Fruit fly (Drosophila melanogaster): ENCODE data around the gene CG18787.

CG18787 gene

dm6 chr2L:12010100-12010876, 11.1 kb upstream of the CG18787 start:
- TF ChIP-seq h (optimal IDR thresholded peaks at IDR 0.05) (no peak), Myc (optimal IDR thresholded peaks at IDR 0.05) (no peak), psq (optimal IDR thresholded peaks at IDR 0.05) (no peak)

dm6 chr2L:12007853-12008252, 8.7 kb upstream of the CG18787 start, which contains the start of gene Rh5:
Rh5 (plus strand) TSS chr2L:12008153.
- TF ChIP-seq Sin3A (optimal IDR thresholded peaks at IDR 0.05) = no peak
- TF ChIP-seq ttk (optimal IDR thresholded peaks at IDR 0.05) = no peak
- no peak for TF ChIP-seq psq (optimal IDR thresholded peaks at IDR 0.05)
- TF ChIP-seq insv (optimal IDR thresholded peaks at IDR 0.05) = no peak
- no peak for TF ChIP-seq Myc (optimal IDR thresholded peaks at IDR 0.05)
- no peak for TF ChIP-seq h (optimal IDR thresholded peaks at IDR 0.05)

dm6 chr2L:12007331-12007791, 8.2 kb upstream of the CG18787 start:
- no peak for TF ChIP-seq ttk (optimal IDR thresholded peaks at IDR 0.05)

- TF ChIP-seq Myc (optimal IDR thresholded peaks at IDR 0.05) (no peak), Sin3A (optimal IDR thresholded peaks at IDR 0.05) (no peak), insv (optimal IDR thresholded peaks at IDR 0.05) (no peak), psq (optimal IDR thresholded peaks at IDR 0.05) (no peak), h (optimal IDR thresholded peaks at IDR 0.05) (no peak), ttk (optimal IDR thresholded peaks at IDR 0.05) (no peak)
Observed at dm6 chr2L:12006397-12007330, 7.5 kb upstream of the CG18787 start.

- TF ChIP-seq ttk (optimal IDR thresholded peaks at IDR 0.05) (no peak), insv (optimal IDR thresholded peaks at IDR 0.05) (no peak), Myc (optimal IDR thresholded peaks at IDR 0.05) (no peak), Sin3A (optimal IDR thresholded peaks at IDR 0.05) (no peak), h (optimal IDR thresholded peaks at IDR 0.05) (no peak), psq (optimal IDR thresholded peaks at IDR 0.05) (no peak)
Observed at dm6 chr2L:12005436-12006396, 6.6 kb upstream of the CG18787 start.

dm6 chr2L:12004211-12004979, 5.3 kb upstream of the CG18787 start:
- TF ChIP-seq ttk (optimal IDR thresholded peaks at IDR 0.05) (no peak), insv (optimal IDR thresholded peaks at IDR 0.05) (no peak), psq (optimal IDR thresholded peaks at IDR 0.05) (no peak), Myc (optimal IDR thresholded peaks at IDR 0.05) (no peak)

- TF ChIP-seq psq (optimal IDR thresholded peaks at IDR 0.05) (no peak), Sin3A (optimal IDR thresholded peaks at IDR 0.05) (no peak), insv (optimal IDR thresholded peaks at IDR 0.05) (no peak), ttk (optimal IDR thresholded peaks at IDR 0.05) (no peak), Myc (optimal IDR thresholded peaks at IDR 0.05) (no peak), h (optimal IDR thresholded peaks at IDR 0.05) (no peak)
Observed at dm6 chr2L:12003792-12004210, 4.7 kb upstream of the CG18787 start.

dm6 chr2L:12002922-12003791, 4.0 kb upstream of the CG18787 start:
- TF ChIP-seq ttk (optimal IDR thresholded peaks at IDR 0.05) (no peak), h (optimal IDR thresholded peaks at IDR 0.05) (no peak), Myc (optimal IDR thresholded peaks at IDR 0.05) (no peak), psq (optimal IDR thresholded peaks at IDR 0.05) (no peak), Sin3A (optimal IDR thresholded peaks at IDR 0.05) (no peak), insv (optimal IDR thresholded peaks at IDR 0.05) (no peak)

dm6 chr2L:12002051-12002450, 2.9 kb upstream of the CG18787 start, which contains the start of gene Hacd1:
Hacd1 (minus strand) TSS chr2L:12002266.
- TF ChIP-seq psq (optimal IDR thresholded peaks at IDR 0.05) = no peak
- no peak for TF ChIP-seq insv (optimal IDR thresholded peaks at IDR 0.05)

- TF ChIP-seq Sin3A (optimal IDR thresholded peaks at IDR 0.05) (no peak), h (optimal IDR thresholded peaks at IDR 0.05) (no peak), psq (optimal IDR thresholded peaks at IDR 0.05) (no peak), Myc (optimal IDR thresholded peaks at IDR 0.05) (no peak)
Observed at dm6 chr2L:12001132-12001531, 2.0 kb upstream of the CG18787 start.

Measured in Kc167 (cell line).